Fruit fly (Drosophila melanogaster) whole organism, embryonic: ENCODE data around the gene RhoBTB.

Experiments
- Atf6 ChIP-seq: fragments of 200-800 bp; sonication (Bioruptor generic); IDR thresholded peaks from 2 replicates; pipeline ENCODE4 v1.3.6; 2022; ENCODE audit warnings: missing biosample characterization, missing genetic modification characterization
- Bteb2 ChIP-seq: fragments of 200-800 bp; sonication (Bioruptor generic); optimal IDR thresholded peaks from 2 replicates; lab custom pipeline; 2016; ENCODE audit warnings: missing biosample characterization, missing genetic modification characterization
- CG10979 ChIP-seq: fragments of 200-800 bp; sonication (Bioruptor generic); optimal IDR thresholded peaks from 2 replicates; lab custom pipeline; 2018; ENCODE audit warnings: missing biosample characterization, mild to moderate bottlenecking, missing genetic modification characterization, moderate library complexity
- CG14667 ChIP-seq: fragments of 200-800 bp; sonication (Bioruptor generic); IDR thresholded peaks from 2 replicates; pipeline ENCODE4 v1.3.6; 2022; ENCODE audit warnings: missing biosample characterization, missing genetic modification characterization
- CG15269 ChIP-seq: fragments of 200-800 bp; sonication (Bioruptor generic); optimal IDR thresholded peaks from 2 replicates; lab custom pipeline; 2018; ENCODE audit warnings: missing biosample characterization, mild to moderate bottlenecking, missing genetic modification characterization, moderate library complexity
- CG18011 ChIP-seq: fragments of 200-800 bp; sonication (Bioruptor generic); optimal IDR thresholded peaks from 2 replicates; lab custom pipeline; 2017; ENCODE audit warnings: missing biosample characterization, missing genetic modification characterization, mild to moderate bottlenecking, moderate library complexity, missing genotype
- CG2120 ChIP-seq: fragments of 200-800 bp; sonication (Bioruptor generic); optimal IDR thresholded peaks from 3 replicates; lab custom pipeline; 2016; ENCODE audit warnings: missing biosample characterization, missing genetic modification characterization
- CG31224 ChIP-seq: fragments of 200-800 bp; sonication (Bioruptor generic); IDR thresholded peaks from 2 replicates; pipeline ENCODE4 v1.3.6; 2022; ENCODE audit warnings: missing biosample characterization, missing genetic modification characterization
- CG5180 ChIP-seq: fragments of 200-800 bp; sonication (Bioruptor generic); optimal IDR thresholded peaks from 3 replicates; lab custom pipeline; 2017; ENCODE audit warnings: missing biosample characterization, missing genetic modification characterization, mild to moderate bottlenecking, moderate library complexity, missing genetic modification reagents
- CG6175 ChIP-seq: fragments of 200-800 bp; sonication (Bioruptor generic); IDR thresholded peaks from 3 replicates; pipeline ENCODE4 v1.3.6; 2022; ENCODE audit warnings: missing biosample characterization, missing genetic modification characterization
- CG6272 ChIP-seq: fragments of 200-800 bp; sonication (Bioruptor generic); IDR thresholded peaks from 2 replicates; pipeline ENCODE4 v1.3.6; 2022; ENCODE audit warnings: missing biosample characterization, missing genetic modification characterization
- CG8944 ChIP-seq: fragments of 200-800 bp; sonication (Bioruptor generic); optimal IDR thresholded peaks from 3 replicates; lab custom pipeline; 2016; ENCODE audit warnings: missing biosample characterization, missing genetic modification characterization
- CG9215 ChIP-seq: fragments of 200-800 bp; sonication (Bioruptor generic); IDR thresholded peaks from 2 replicates; pipeline ENCODE4 v1.3.6; 2022; ENCODE audit warnings: missing biosample characterization, missing genetic modification characterization
- CG9817 ChIP-seq: fragments of 200-800 bp; sonication (Bioruptor generic); optimal IDR thresholded peaks from 2 replicates; lab custom pipeline; 2018; ENCODE audit warnings: missing biosample characterization, mild to moderate bottlenecking, missing genetic modification characterization, moderate library complexity
- CTCF ChIP-seq: fragments of 200-800 bp; sonication (Bioruptor generic); optimal IDR thresholded peaks from 2 replicates; lab custom pipeline; 2017; ENCODE audit warnings: missing biosample characterization, mild to moderate bottlenecking, missing genetic modification characterization, moderate library complexity
- D ChIP-seq, 2 experiments: fragments of 200-800 bp in 1 of 2; fragments of >200 bp in 1 of 2; sonication (Bioruptor generic) in 1 of 2; optimal IDR thresholded peaks; 2 replicates in 1 of 2; 3 replicates in 1 of 2; lab custom pipeline; 2017; ENCODE audit warnings: mild to moderate bottlenecking in 1 of 2, missing biosample characterization in 1 of 2, missing genetic modification characterization in 1 of 2, missing genetic modification reagents in 1 of 2
- D19A ChIP-seq: fragments of 200-800 bp; optimal IDR thresholded peaks from 3 replicates; lab custom pipeline; 2019; ENCODE audit warnings: missing biosample characterization, mild to moderate bottlenecking, missing genetic modification characterization, moderate library complexity
- Dbx ChIP-seq: fragments of 200-800 bp; sonication (Bioruptor generic); IDR thresholded peaks from 3 replicates; pipeline ENCODE4 v1.3.6; 2022; ENCODE audit warnings: missing biosample characterization, missing genetic modification characterization
- Dfd ChIP-seq, 2 experiments: fragments of >200 bp; optimal IDR thresholded peaks; 2 replicates each; lab custom pipeline; 2017; ENCODE audit warnings: missing biosample characterization in 2 of 2, missing genetic modification characterization in 2 of 2
- Doc2 ChIP-seq: fragments of 200-800 bp; sonication (Bioruptor generic); IDR thresholded peaks from 2 replicates; pipeline ENCODE4 v1.3.6; 2022; ENCODE audit warnings: missing biosample characterization, missing genetic modification characterization
- Doc3 ChIP-seq: fragments of 200-800 bp; sonication (Bioruptor generic); IDR thresholded peaks from 3 replicates; pipeline ENCODE4 v1.3.6; 2022; ENCODE audit warnings: missing biosample characterization, missing genetic modification characterization; ENCODE audit not compliant: partially characterized antibody
- E2f1 ChIP-seq: fragments of 200-800 bp; sonication (Bioruptor generic); IDR thresholded peaks from 2 replicates; pipeline ENCODE4 v1.3.6; 2022; ENCODE audit warnings: missing biosample characterization, missing genetic modification characterization
- HmgD ChIP-seq: fragments of 200-800 bp; sonication (Bioruptor generic); optimal IDR thresholded peaks from 3 replicates; lab custom pipeline; 2016; ENCODE audit warnings: missing biosample characterization, missing genetic modification characterization
- Hmx ChIP-seq: fragments of 200-800 bp; sonication (Bioruptor generic); optimal IDR thresholded peaks from 2 replicates; lab custom pipeline; 2016; ENCODE audit warnings: missing biosample characterization, missing genetic modification characterization
- Sry-δ ChIP-seq: fragments of 200-800 bp; sonication (Bioruptor generic); optimal IDR thresholded peaks from 2 replicates; lab custom pipeline; 2016; ENCODE audit warnings: missing biosample characterization, missing genetic modification characterization
- ase ChIP-seq: fragments of 200-800 bp; sonication (Bioruptor generic); IDR thresholded peaks from 3 replicates; pipeline ENCODE4 v1.3.6; 2022; ENCODE audit warnings: missing biosample characterization, missing genetic modification characterization
- bigmax ChIP-seq: fragments of 200-800 bp; sonication (Bioruptor generic); optimal IDR thresholded peaks from 2 replicates; lab custom pipeline; 2018; ENCODE audit warnings: missing biosample characterization, mild to moderate bottlenecking, missing genetic modification characterization
- bowl ChIP-seq: fragments of 200-800 bp; sonication (Bioruptor generic); IDR thresholded peaks from 2 replicates; pipeline ENCODE4 v1.3.6; 2022; ENCODE audit warnings: missing biosample characterization, missing genetic modification characterization
- cas ChIP-seq: fragments of 200-800 bp; sonication (Bioruptor generic); IDR thresholded peaks from 2 replicates; pipeline ENCODE4 v1.3.6; 2022; ENCODE audit warnings: missing biosample characterization, missing genetic modification characterization
- crc ChIP-seq: fragments of 200-800 bp; sonication (Bioruptor generic); optimal IDR thresholded peaks from 2 replicates; lab custom pipeline; 2016; ENCODE audit warnings: missing biosample characterization, missing genetic modification characterization
- emc ChIP-seq: fragments of 200-800 bp; sonication (Bioruptor generic); optimal IDR thresholded peaks from 2 replicates; lab custom pipeline; 2016; ENCODE audit warnings: missing biosample characterization, missing genetic modification characterization
- eyg ChIP-seq: fragments of 200-800 bp; sonication (Bioruptor generic); optimal IDR thresholded peaks from 3 replicates; lab custom pipeline; 2016; ENCODE audit warnings: missing biosample characterization, missing genetic modification characterization
- fru ChIP-seq: fragments of >200 bp; optimal IDR thresholded peaks from 2 replicates; lab custom pipeline; 2017
- gce ChIP-seq: fragments of 200-800 bp; sonication (Bioruptor generic); IDR thresholded peaks from 3 replicates; pipeline ENCODE4 v1.3.6; 2022; ENCODE audit warnings: missing biosample characterization, missing genetic modification characterization
- gfzf ChIP-seq: fragments of 200-800 bp; sonication (Bioruptor generic); optimal IDR thresholded peaks from 2 replicates; lab custom pipeline; 2016; ENCODE audit warnings: missing biosample characterization, mild to moderate bottlenecking, missing genetic modification characterization, moderate library complexity
- grau ChIP-seq: fragments of 200-800 bp; optimal IDR thresholded peaks from 3 replicates; lab custom pipeline; 2019; ENCODE audit warnings: missing biosample characterization, mild to moderate bottlenecking, missing genetic modification characterization, moderate library complexity
- gsb ChIP-seq: fragments of 200-800 bp; sonication (Bioruptor generic); IDR thresholded peaks from 2 replicates; pipeline ENCODE4 v1.3.6; 2022; ENCODE audit warnings: missing biosample characterization, missing genetic modification characterization
- knrl ChIP-seq: fragments of 200-800 bp; sonication (Bioruptor generic); IDR thresholded peaks from 3 replicates; pipeline ENCODE4 v1.3.6; 2022; ENCODE audit warnings: missing biosample characterization, missing genetic modification characterization; ENCODE audit not compliant: partially characterized antibody
- lmd ChIP-seq: fragments of 200-800 bp; sonication (Bioruptor generic); IDR thresholded peaks from 2 replicates; pipeline ENCODE4 v1.3.6; 2022; ENCODE audit warnings: missing biosample characterization, missing genetic modification characterization
- oc ChIP-seq: fragments of 200-800 bp; sonication (Bioruptor generic); optimal IDR thresholded peaks from 2 replicates; lab custom pipeline; 2018; ENCODE audit warnings: missing biosample characterization, mild to moderate bottlenecking, missing genetic modification characterization, moderate library complexity
- otp ChIP-seq: fragments of 200-800 bp; sonication (Bioruptor generic); IDR thresholded peaks from 3 replicates; pipeline ENCODE4, ENCODE4 v1.3.6; 2022; ENCODE audit warnings: missing biosample characterization, missing genetic modification characterization
- pfk ChIP-seq: fragments of 200-800 bp; sonication (Bioruptor generic); optimal IDR thresholded peaks from 2 replicates; lab custom pipeline; 2018; ENCODE audit warnings: missing biosample characterization, mild to moderate bottlenecking, missing genetic modification characterization, moderate library complexity
- phol ChIP-seq: fragments of 200-800 bp; sonication (Bioruptor generic); optimal IDR thresholded peaks from 3 replicates; lab custom pipeline; 2018; ENCODE audit warnings: missing biosample characterization, mild to moderate bottlenecking, missing genetic modification characterization, moderate library complexity
- pros ChIP-seq: fragments of 200-800 bp; sonication (Bioruptor generic); optimal IDR thresholded peaks from 3 replicates; lab custom pipeline; 2019; ENCODE audit warnings: missing biosample characterization, mild to moderate bottlenecking, missing genetic modification characterization, moderate library complexity
- pzg ChIP-seq: fragments of 200-800 bp; sonication (Bioruptor generic); optimal IDR thresholded peaks from 3 replicates; lab custom pipeline; 2018; ENCODE audit warnings: missing biosample characterization, mild to moderate bottlenecking, missing genetic modification characterization, moderate library complexity
- row ChIP-seq: fragments of 200-800 bp; sonication (Bioruptor generic); IDR thresholded peaks from 3 replicates; pipeline ENCODE4 v1.3.6; 2022; ENCODE audit warnings: missing biosample characterization, missing genetic modification characterization
- schlank ChIP-seq: fragments of 200-800 bp; sonication (Bioruptor generic); optimal IDR thresholded peaks from 2 replicates; lab custom pipeline; 2018; ENCODE audit warnings: missing biosample characterization, mild to moderate bottlenecking, missing genetic modification characterization
- sr ChIP-seq: fragments of 200-800 bp; sonication (Bioruptor generic); IDR thresholded peaks from 3 replicates; pipeline ENCODE4 v1.3.6; 2022; ENCODE audit warnings: missing biosample characterization, missing genetic modification characterization
- tx ChIP-seq: fragments of 200-800 bp; sonication (Bioruptor generic); optimal IDR thresholded peaks from 2 replicates; lab custom pipeline; 2016; ENCODE audit warnings: missing biosample characterization, missing genetic modification characterization
- z ChIP-seq: fragments of 200-800 bp; sonication (Bioruptor generic); IDR thresholded peaks from 3 replicates; pipeline ENCODE4 v1.3.6; 2022; ENCODE audit warnings: missing biosample characterization, missing genetic modification characterization

Gene RhoBTB

dm6 chr3L:20347762-20348580 lies 28.1 kb upstream of the RhoBTB start, which contains the start of the genes Rbbp5 and eRF1 (continued):
- TF ChIP-seq CG10979 (tag; lab: Kevin White, UChicago) (peak; percentile 63), CG14667 (no peak), otp (GFP tag; lab: Robert Waterston, UW) (peak; percentile 66; the same call in 2 of the 3 replicates), Hmx (GFP tag; lab: Kevin White, UChicago) (peak; percentile 11), HmgD (GFP tag; lab: Kevin White, UChicago) (peak; percentile 37), Sry-δ (GFP tag; lab: Kevin White, UChicago) (peak; percentile 94), Dbx (peak; percentile 93), row (GFP tag; lab: Robert Waterston, UW) (peak; percentile 92), ase (GFP tag; lab: Robert Waterston, UW) (peak; percentile 57; the same call in 2 of the 3 replicates), grau (peak; percentile 81), fru (no peak), CG5180 (GFP tag; lab: Kevin White, UChicago) (no peak), Doc3 (GFP tag; lab: Robert Waterston, UW) (peak; percentile 74), oc (tag; lab: Kevin White, UChicago) (no peak), Doc2 (no peak), CG8944 (peak; percentile 41), gsb (no peak; the same call in 1 of the 2 replicates), pros (GFP tag; lab: Kevin White, UChicago) (no peak), gfzf (GFP tag; lab: Kevin White, UChicago) (no peak), CG6175 (GFP tag; lab: Robert Waterston, UW) (no peak), CG15269 (peak; percentile 81), z (GFP tag; lab: Robert Waterston, UW) (no peak), CG31224 (GFP tag; lab: Robert Waterston, UW) (no peak; the same call in 1 of the 2 replicates), phol (tag; lab: Kevin White, UChicago) (peak; percentile 84), Bteb2 (GFP tag; lab: Kevin White, UChicago) (peak; percentile 58), pfk (GFP tag; lab: Kevin White, UChicago) (no peak), lmd (GFP tag; lab: Robert Waterston, UW) (peak; percentile 73; the same call in 1 of the 2 replicates), cas (GFP tag; lab: Robert Waterston, UW) (peak; percentile 76), crc (GFP tag; lab: Kevin White, UChicago) (peak; percentile 33), gce (no peak), CG18011 (GFP tag; lab: Kevin White, UChicago) (no peak), CTCF (GFP tag; lab: Kevin White, UChicago) (no peak), CG9215 (peak; percentile 79), E2f1 (GFP tag; lab: Robert Waterston, UW) (peak; percentile 76), CG6272 (GFP tag; lab: Robert Waterston, UW) (no peak), emc (peak; percentile 9), D (optimal IDR thresholded peaks at IDR 0.05; lab: Kevin White, UChicago) (peak; percentile 30), D (GFP tag; optimal IDR thresholded peaks at IDR 0.05; lab: Kevin White, UChicago) (no peak), tx (peak; percentile 60), pzg (GFP tag; lab: Kevin White, UChicago) (peak; percentile 64), sr (GFP tag; lab: Robert Waterston, UW) (no peak), bigmax (GFP tag; lab: Kevin White, UChicago) (peak; percentile 78), Dfd (GFP tag; optimal IDR thresholded peaks at IDR 0.05; lab: Kevin White, UChicago) (no peak), bowl (GFP tag; lab: Robert Waterston, UW) (no peak), D19A (tag; lab: Kevin White, UChicago) (no peak), CG9817 (tag; lab: Kevin White, UChicago) (peak; percentile 83), knrl (peak; percentile 93), schlank (tag; lab: Kevin White, UChicago) (no peak), CG2120 (peak; percentile 87), Atf6 (peak; percentile 65), eyg (GFP tag; lab: Kevin White, UChicago) (no peak)
